Fruit fly (Drosophila melanogaster): ENCODE data around the gene norpA.
"Not testable (repeated sequence)": the region's sequence is repeated elsewhere in the genome, so short reads cannot be mapped to it uniquely, and the experiment has no call there.

DNA sequence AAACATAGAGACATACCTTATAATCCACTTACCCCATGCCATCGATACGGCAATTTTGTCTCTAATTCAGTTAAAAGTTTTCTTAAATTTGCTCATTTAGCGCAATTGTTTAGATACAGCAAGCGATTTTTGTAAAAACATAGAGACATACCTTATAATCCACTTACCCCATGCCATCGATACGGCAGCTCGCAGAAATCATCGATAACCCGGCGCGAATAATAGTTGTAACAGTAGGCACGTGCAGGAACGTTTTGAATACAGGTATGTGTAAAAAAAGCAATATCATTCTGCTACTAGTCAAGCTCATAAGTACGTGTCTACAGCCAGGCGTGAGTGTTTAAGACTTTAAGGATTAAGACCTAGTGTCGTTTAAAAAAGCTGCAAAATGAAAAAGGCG is 3.2 kb upstream of the norpA start, which contains the start of gene NO66:
- TF ChIP-seq kay (GFP tag; ENCODE audit: borderline replicate concordance), result not testable (repeated sequence)
- peak; percentile 67 for TF ChIP-seq Mnt (GFP tag; optimal IDR thresholded peaks at IDR 0.05)
